Fruit fly (Drosophila melanogaster) whole organism, wandering third instar larva: ENCODE measurements around the gene Nup205.

Experiments used
- Abd-B ChIP-seq: fragments of >200 bp; optimal IDR thresholded peaks from 2 replicates; lab custom pipeline; 2017; ENCODE audit warnings: missing biosample characterization, missing genetic modification characterization
- CG32264 ChIP-seq: fragments of 200-800 bp; sonication (Bioruptor generic); optimal IDR thresholded peaks from 2 replicates; lab custom pipeline; 2016; ENCODE audit warnings: missing biosample characterization, missing genetic modification characterization
- CrebA ChIP-seq: fragments of 200-800 bp; sonication (Bioruptor generic); optimal IDR thresholded peaks from 2 replicates; lab custom pipeline; 2016; ENCODE audit warnings: missing biosample characterization, mild to moderate bottlenecking, missing genetic modification characterization, borderline replicate concordance
- Dfd ChIP-seq: fragments of >200 bp; optimal IDR thresholded peaks from 2 replicates; lab custom pipeline; 2017; ENCODE audit warnings: missing biosample characterization, missing genetic modification characterization
- Dif ChIP-seq: fragments of 200-275, 200-300 bp; sonication (Bioruptor generic); optimal IDR thresholded peaks from 2 replicates; lab custom pipeline; 2018; ENCODE audit warnings: missing biosample characterization, missing genetic modification characterization; ENCODE audit not compliant: partially characterized antibody
- GATAd ChIP-seq: sonication (Bioruptor generic); optimal IDR thresholded peaks from 2 replicates; lab custom pipeline; 2016; ENCODE audit warnings: missing biosample characterization, missing genetic modification characterization
- HLH106 ChIP-seq: fragments of 200-800 bp; optimal IDR thresholded peaks from 3 replicates; lab custom pipeline; 2019; ENCODE audit warnings: missing biosample characterization, mild to moderate bottlenecking, missing genetic modification characterization, moderate library complexity
- Hnf4 ChIP-seq: fragments of 200-800 bp; sonication (Bioruptor generic); optimal IDR thresholded peaks from 2 replicates; lab custom pipeline; 2016; ENCODE audit warnings: missing biosample characterization, mild to moderate bottlenecking, missing genetic modification characterization
- Hr78 ChIP-seq: fragments of >200 bp; optimal IDR thresholded peaks from 2 replicates; lab custom pipeline; 2017; ENCODE audit warnings: missing biosample characterization, missing genetic modification characterization
- Hr83 ChIP-seq: fragments of 200-300 bp; sonication (Bioruptor generic); optimal IDR thresholded peaks from 2 replicates; lab custom pipeline; 2016; ENCODE audit warnings: missing biosample characterization, mild to moderate bottlenecking, missing genetic modification characterization, moderate library complexity; ENCODE audit not compliant: poor library complexity, severe bottlenecking
- Jra ChIP-seq: sonication (Bioruptor generic); optimal IDR thresholded peaks from 2 replicates; lab custom pipeline; 2016; ENCODE audit warnings: missing biosample characterization, missing genetic modification characterization
- Mio ChIP-seq: sonication (Bioruptor generic); optimal IDR thresholded peaks from 2 replicates; lab custom pipeline; 2016; ENCODE audit warnings: missing biosample characterization, missing genetic modification characterization
- Myc ChIP-seq: fragments of >200 bp; optimal IDR thresholded peaks from 2 replicates; lab custom pipeline; 2017
- N ChIP-seq: fragments of >200 bp; optimal IDR thresholded peaks from 2 replicates; lab custom pipeline; 2018; ENCODE audit warnings: missing biosample characterization, missing external identifiers, missing genetic modification characterization
- Rel ChIP-seq, 2 experiments: fragments of 200-800 bp; sonication (Bioruptor generic) in 1 of 2; optimal IDR thresholded peaks; 2 replicates in 1 of 2; 3 replicates in 1 of 2; lab custom pipeline; 2016 to 2019; ENCODE audit warnings: mild to moderate bottlenecking in 2 of 2, missing biosample characterization in 2 of 2, missing genetic modification characterization in 2 of 2, moderate library complexity in 1 of 2
- Sp1 ChIP-seq: fragments of 200-800 bp; sonication (Bioruptor generic); optimal IDR thresholded peaks from 3 replicates; lab custom pipeline; 2019; ENCODE audit warnings: missing biosample characterization, mild to moderate bottlenecking, missing genetic modification characterization, moderate library complexity
- Vsx2 ChIP-seq: fragments of 200-300, 225-300 bp; sonication (Bioruptor generic); optimal IDR thresholded peaks from 2 replicates; lab custom pipeline; 2018; ENCODE audit warnings: missing biosample characterization, missing genetic modification characterization; ENCODE audit not compliant: partially characterized antibody
- br ChIP-seq: fragments of 200-800 bp; sonication (Bioruptor generic); optimal IDR thresholded peaks from 2 replicates; lab custom pipeline; 2016; ENCODE audit warnings: missing biosample characterization, missing genetic modification characterization
- brk ChIP-seq: fragments of 200-800 bp; sonication (Bioruptor generic); optimal IDR thresholded peaks from 2 replicates; lab custom pipeline; 2016; ENCODE audit warnings: missing biosample characterization, mild to moderate bottlenecking, missing genetic modification characterization
- dl ChIP-seq, 2 experiments: fragments of 175-275, 200-275 bp in 1 of 2; fragments of 200-275 bp in 1 of 2; sonication (Bioruptor generic); optimal IDR thresholded peaks; lab custom pipeline; 2018; ENCODE audit warnings: mild to moderate bottlenecking in 2 of 2, missing biosample characterization in 2 of 2, missing genetic modification characterization in 2 of 2, moderate library complexity in 2 of 2; ENCODE audit not compliant: partially characterized antibody in 2 of 2, insufficient read depth in 1 of 2
- dmrt93B ChIP-seq: fragments of 200-800 bp; sonication (Bioruptor generic); optimal IDR thresholded peaks from 2 replicates; lab custom pipeline; 2018; ENCODE audit warnings: missing biosample characterization, mild to moderate bottlenecking, missing genetic modification characterization
- ey ChIP-seq: fragments of 200-800 bp; sonication (Bioruptor generic); optimal IDR thresholded peaks from 2 replicates; lab custom pipeline; 2016; ENCODE audit warnings: missing biosample characterization, missing genetic modification characterization
- foxo ChIP-seq, 2 experiments: fragments of 200-800 bp; sonication (Bioruptor generic); optimal IDR thresholded peaks; 2 replicates in 1 of 2; 3 replicates in 1 of 2; lab custom pipeline; 2016 to 2017; ENCODE audit warnings: missing biosample characterization in 2 of 2, missing genetic modification characterization in 2 of 2
- fru ChIP-seq: fragments of 200-800 bp; sonication (Bioruptor generic); optimal IDR thresholded peaks from 3 replicates; lab custom pipeline; 2016; ENCODE audit warnings: missing biosample characterization, mild to moderate bottlenecking, missing genetic modification characterization
- h ChIP-seq: fragments of 200-800 bp; sonication (Bioruptor generic); optimal IDR thresholded peaks from 3 replicates; lab custom pipeline; 2016; ENCODE audit warnings: missing biosample characterization, mild to moderate bottlenecking, missing genetic modification characterization
- pan ChIP-seq: fragments of >200 bp; optimal IDR thresholded peaks from 2 replicates; lab custom pipeline; 2017
- rgr ChIP-seq: fragments of 200-800 bp; sonication (Bioruptor generic); optimal IDR thresholded peaks from 3 replicates; lab custom pipeline; 2016; ENCODE audit warnings: missing biosample characterization, mild to moderate bottlenecking, missing genetic modification characterization
- sage ChIP-seq: fragments of 200-800 bp; sonication (Bioruptor generic); optimal IDR thresholded peaks from 2 replicates; lab custom pipeline; 2016; ENCODE audit warnings: missing biosample characterization, mild to moderate bottlenecking, missing genetic modification characterization
- sv ChIP-seq: fragments of 200-800 bp; sonication (Bioruptor generic); optimal IDR thresholded peaks from 3 replicates; lab custom pipeline; 2016; ENCODE audit warnings: missing biosample characterization, missing genetic modification characterization
- tai ChIP-seq: sonication (Bioruptor generic); optimal IDR thresholded peaks from 2 replicates; lab custom pipeline; 2016; ENCODE audit warnings: missing biosample characterization, missing genetic modification characterization
- usp ChIP-seq: fragments of >200 bp; optimal IDR thresholded peaks from 2 replicates; lab custom pipeline; 2017; ENCODE audit warnings: missing biosample characterization, missing genetic modification characterization
- woc ChIP-seq: sonication (Bioruptor generic); optimal IDR thresholded peaks from 2 replicates; lab custom pipeline; 2016; ENCODE audit warnings: missing biosample characterization, mild to moderate bottlenecking, missing genetic modification characterization

Nup205 gene

dm6 chrX:19851989-19852307 lies at the start of gene Nup205, which contains the start of gene pico:
Gene Nup205 (plus strand): TSS chrX:19852214.
Gene pico (minus strand): TSS chrX:19852059.
- TF ChIP-seq CrebA (GFP tag; lab: Kevin White, UChicago) (no peak), fru (GFP tag; lab: Kevin White, UChicago) (no peak), Myc (lab: Kevin White, UChicago) (peak; percentile 86), Dfd (GFP tag; lab: Kevin White, UChicago) (no peak), Vsx2 (GFP tag; lab: Kevin White, UChicago) (no peak), ey (no peak), tai (GFP tag; lab: Kevin White, UChicago) (no peak), Rel (GFP tag; optimal IDR thresholded peaks at IDR 0.05; lab: Kevin White, UChicago) (no peak), Rel (tag; optimal IDR thresholded peaks at IDR 0.05; lab: Kevin White, UChicago) (peak; percentile 41), HLH106 (tag; lab: Kevin White, UChicago) (no peak), Hr78 (GFP tag; lab: Kevin White, UChicago) (no peak), foxo (GFP tag; optimal IDR thresholded peaks at IDR 0.05; lab: Kevin White, UChicago) (no peak), Sp1 (GFP tag; lab: Kevin White, UChicago) (peak; percentile 10), br (GFP tag; lab: Kevin White, UChicago) (no peak), N (no peak), brk (no peak), Abd-B (GFP tag; lab: Kevin White, UChicago) (no peak), h (GFP tag; lab: Kevin White, UChicago) (no peak), sv (GFP tag; lab: Kevin White, UChicago) (peak; percentile 5), pan (lab: Kevin White, UChicago) (no peak), woc (GFP tag; lab: Kevin White, UChicago) (no peak), usp (GFP tag; lab: Kevin White, UChicago) (no peak), Hnf4 (GFP tag; lab: Kevin White, UChicago) (no peak), dmrt93B (GFP tag; lab: Kevin White, UChicago) (no peak)

dm6 chrX:19806137-19806536 lies 45.9 kb upstream of the Nup205 start:
- no peak for TF ChIP-seq Hr83 (GFP tag; lab: Kevin White, UChicago)
- no peak for TF ChIP-seq brk
- no peak for TF ChIP-seq Rel (GFP tag; optimal IDR thresholded peaks at IDR 0.05; lab: Kevin White, UChicago)
- no peak for TF ChIP-seq Rel (tag; optimal IDR thresholded peaks at IDR 0.05; lab: Kevin White, UChicago)
- TF ChIP-seq dl (GFP tag; optimal IDR thresholded peaks at IDR 0.05; lab: Kevin White, UChicago; ENCODE audit: insufficient read depth in 1 of 2, partially characterized antibody in 2 of 2): no peak
- TF ChIP-seq sage (GFP tag; lab: Kevin White, UChicago): no peak
- no peak for TF ChIP-seq CG32264
- TF ChIP-seq Dif (GFP tag; lab: Kevin White, UChicago): no peak
- no peak for TF ChIP-seq rgr (GFP tag; lab: Kevin White, UChicago)
- no peak for TF ChIP-seq GATAd
- TF ChIP-seq woc (GFP tag; lab: Kevin White, UChicago): no peak
- no peak for TF ChIP-seq h (GFP tag; lab: Kevin White, UChicago)
- no peak for TF ChIP-seq HLH106 (tag; lab: Kevin White, UChicago)
- TF ChIP-seq ey: no peak
- TF ChIP-seq Mio: no peak

- no peak for TF ChIP-seq HLH106 (tag; lab: Kevin White, UChicago)
- no peak for TF ChIP-seq Hnf4 (GFP tag; lab: Kevin White, UChicago)
- no peak for TF ChIP-seq Jra (GFP tag; lab: Kevin White, UChicago)
- TF ChIP-seq woc (GFP tag; lab: Kevin White, UChicago): no peak
- no peak for TF ChIP-seq Hr78 (GFP tag; lab: Kevin White, UChicago)
- TF ChIP-seq fru (GFP tag; lab: Kevin White, UChicago): no peak
- no peak for TF ChIP-seq dmrt93B (GFP tag; lab: Kevin White, UChicago)
- TF ChIP-seq Mio: no peak
- TF ChIP-seq Hr83 (GFP tag; lab: Kevin White, UChicago): no peak
- no peak for TF ChIP-seq tai (GFP tag; lab: Kevin White, UChicago)
- no peak for TF ChIP-seq rgr (GFP tag; lab: Kevin White, UChicago)
- TF ChIP-seq h (GFP tag; lab: Kevin White, UChicago): no peak
These were observed 41.0 kb upstream of the Nup205 start for dm6 chrX:19811057-19811456.

dm6 chrX:19812429-19812828 lies 39.6 kb upstream of the Nup205 start, which contains the start of gene SkpD:
Gene SkpD (plus strand): TSS chrX:19812729.
- TF ChIP-seq N (no peak), Dif (GFP tag; lab: Kevin White, UChicago) (no peak), sv (GFP tag; lab: Kevin White, UChicago) (no peak), Rel (GFP tag; optimal IDR thresholded peaks at IDR 0.05; lab: Kevin White, UChicago) (no peak), Rel (tag; optimal IDR thresholded peaks at IDR 0.05; lab: Kevin White, UChicago) (no peak), usp (GFP tag; lab: Kevin White, UChicago) (no peak), Sp1 (GFP tag; lab: Kevin White, UChicago) (no peak), Jra (GFP tag; lab: Kevin White, UChicago) (no peak), Dfd (GFP tag; lab: Kevin White, UChicago) (no peak), CG32264 (no peak)
- TF ChIP-seq, all 38 proteins: peak for 0
